Worm (Caenorhabditis elegans) whole organism, L4 larva: ENCODE results near the gene obr-1.

Source experiments
- D1046.2 ChIP-seq: fragments of 200-800 bp; sonication (Bioruptor generic); IDR thresholded peaks from 2 replicates; pipeline ENCODE4 v1.3.6; 2022; ENCODE audit warnings: missing genetic modification characterization, missing compliant biosample characterization
- F26F4.8 ChIP-seq: fragments of 200-800 bp; sonication (Bioruptor generic); conservative IDR thresholded peaks from 2 replicates; pipeline ENCODE4 v1.3.6; 2022; ENCODE audit warnings: missing genetic modification characterization, missing compliant biosample characterization
- R02D3.7 ChIP-seq: fragments of 150-350 bp; sonication (generic microtip); optimal IDR thresholded peaks from 3 replicates; lab custom pipeline; 2014; ENCODE audit warnings: missing biosample characterization, missing genetic modification characterization
- T20F7.1 ChIP-seq: fragments of 200-800 bp; sonication (Bioruptor generic); optimal IDR thresholded peaks from 2 replicates; lab custom pipeline; 2018; ENCODE audit warnings: mild to moderate bottlenecking, missing genetic modification characterization, missing compliant biosample characterization
- T26A8.4 ChIP-seq: fragments of 200-800 bp; sonication (Bioruptor generic); IDR thresholded peaks from 2 replicates; pipeline ENCODE4 v1.3.6; 2022; ENCODE audit warnings: missing genetic modification characterization, missing compliant biosample characterization
- Y75B8A.6 ChIP-seq: fragments of 200-800 bp; sonication (Bioruptor generic); IDR thresholded peaks from 2 replicates; pipeline ENCODE4 v1.3.6; 2022; ENCODE audit warnings: missing genetic modification reagents, missing genetic modification characterization, missing compliant biosample characterization
- ZK337.2 ChIP-seq: fragments of 200-800 bp; sonication (Bioruptor generic); IDR thresholded peaks from 2 replicates; pipeline ENCODE4 v1.3.6; 2022; ENCODE audit warnings: missing genetic modification reagents, missing genetic modification characterization, missing compliant biosample characterization
- ZK546.5 ChIP-seq, 2 experiments: sonication (generic microtip); optimal IDR thresholded peaks; 2 replicates each; lab custom pipeline; 2017; ENCODE audit warnings: missing biosample characterization in 2 of 2, missing genetic modification characterization in 2 of 2
- ama-1 ChIP-seq: fragments of 150-350 bp; optimal IDR thresholded peaks from 2 replicates; lab custom pipeline; 2014; ENCODE audit warnings: inconsistent platforms, mixed read lengths
- ceh-28 ChIP-seq: fragments of 150-350 bp; optimal IDR thresholded peaks from 2 replicates; lab custom pipeline; 2014; ENCODE audit warnings: missing biosample characterization, missing genetic modification reagents, missing genetic modification characterization
- ceh-62 ChIP-seq: sonication (generic microtip); optimal IDR thresholded peaks from 2 replicates; lab custom pipeline; 2017; ENCODE audit warnings: missing biosample characterization, missing genetic modification characterization
- ceh-82 ChIP-seq: sonication (generic microtip); optimal IDR thresholded peaks from 2 replicates; lab custom pipeline; 2017; ENCODE audit warnings: missing biosample characterization, missing genetic modification characterization
- cey-2 ChIP-seq: sonication (generic microtip); optimal IDR thresholded peaks from 3 replicates; lab custom pipeline; 2017; ENCODE audit warnings: missing genetic modification characterization, mild to moderate bottlenecking, missing compliant biosample characterization, antibody characterized with exemption, borderline replicate concordance; ENCODE audit not compliant: insufficient read depth
- ctbp-1 ChIP-seq: fragments of 200-800 bp; sonication (Bioruptor generic); IDR thresholded peaks from 2 replicates; pipeline ENCODE4 v1.3.6; 2022; ENCODE audit warnings: missing genetic modification reagents, missing genetic modification characterization, missing compliant biosample characterization
- daf-16 ChIP-seq, 3 experiments: sonication (generic microtip); optimal IDR thresholded peaks; 2 replicates each; lab custom pipeline; 2016 to 2017; ENCODE audit warnings: missing genetic modification characterization in 3 of 3, missing genetic modification reagents in 3 of 3, mild to moderate bottlenecking in 2 of 3, missing compliant biosample characterization in 2 of 3, missing biosample characterization in 1 of 3, moderate library complexity in 1 of 3
- duxl-1 ChIP-seq: sonication (generic microtip); optimal IDR thresholded peaks from 2 replicates; lab custom pipeline; 2016; ENCODE audit warnings: mild to moderate bottlenecking, missing genetic modification characterization, moderate library complexity, missing compliant biosample characterization; ENCODE audit not compliant: poor library complexity
- dve-1 ChIP-seq: sonication (generic microtip); optimal IDR thresholded peaks from 2 replicates; lab custom pipeline; 2017; ENCODE audit warnings: antibody characterized with exemption, mild to moderate bottlenecking, missing genetic modification characterization, missing compliant biosample characterization; ENCODE audit not compliant: insufficient read depth
- egl-27 ChIP-seq: sonication (generic microtip); optimal IDR thresholded peaks from 3 replicates; lab custom pipeline; 2017; ENCODE audit warnings: missing biosample characterization, missing genetic modification reagents, missing genetic modification characterization
- fkh-10 ChIP-seq: fragments of 150-350 bp; optimal IDR thresholded peaks from 2 replicates; lab custom pipeline; 2014; ENCODE audit warnings: missing biosample characterization, missing genetic modification reagents, missing genetic modification characterization
- fos-1 ChIP-seq: fragments of 150-350 bp; optimal IDR thresholded peaks from 2 replicates; lab custom pipeline; 2014; ENCODE audit warnings: missing biosample characterization, missing genetic modification characterization
- hif-1 ChIP-seq, 2 experiments: sonication (generic microtip); optimal IDR thresholded peaks; 2 replicates each; lab custom pipeline; 2016 to 2017; ENCODE audit warnings: missing compliant biosample characterization in 2 of 2, missing genetic modification characterization in 2 of 2, missing genetic modification reagents in 2 of 2, missing genotype in 2 of 2, mild to moderate bottlenecking in 1 of 2
- hlh-11 ChIP-seq: fragments of 200-800 bp; sonication (Bioruptor generic); optimal IDR thresholded peaks from 2 replicates; lab custom pipeline; 2018; ENCODE audit warnings: mild to moderate bottlenecking, missing genetic modification characterization, missing compliant biosample characterization
- hlh-30 ChIP-seq: sonication (generic microtip); optimal IDR thresholded peaks from 2 replicates; lab custom pipeline; 2017; ENCODE audit warnings: antibody characterized with exemption, mild to moderate bottlenecking, missing genetic modification characterization, missing compliant biosample characterization; ENCODE audit not compliant: insufficient read depth
- lin-1 ChIP-seq: fragments of 200-800 bp; sonication (Bioruptor generic); IDR thresholded peaks from 2 replicates; pipeline ENCODE4 v1.3.6; 2022; ENCODE audit warnings: missing genetic modification reagents, missing genetic modification characterization, missing compliant biosample characterization
- lin-15B ChIP-seq: fragments of 150-350 bp; sonication (generic microtip); optimal IDR thresholded peaks from 3 replicates; lab custom pipeline; 2014; ENCODE audit warnings: missing biosample characterization, missing genetic modification characterization
- lin-38 ChIP-seq: fragments of 200-800 bp; sonication (Bioruptor generic); IDR thresholded peaks from 2 replicates; pipeline ENCODE4 v1.3.6; 2022; ENCODE audit warnings: missing genetic modification reagents, missing genetic modification characterization, missing compliant biosample characterization
- lsy-2 ChIP-seq, 2 experiments: fragments of 150-350 bp in 1 of 2; sonication (generic microtip) in 1 of 2; optimal IDR thresholded peaks; 2 replicates each; lab custom pipeline; 2014 to 2017; ENCODE audit warnings: missing biosample characterization in 2 of 2, missing genetic modification characterization in 2 of 2
- madf-5 ChIP-seq, 2 experiments: fragments of 200-800 bp; sonication (Bioruptor generic); IDR thresholded peaks; 2 replicates each; pipeline ENCODE4 v1.3.6; 2022; ENCODE audit warnings: missing compliant biosample characterization in 2 of 2, missing genetic modification characterization in 2 of 2
- mdl-1 ChIP-seq, 2 experiments: fragments of 150-350 bp in 1 of 2; sonication (generic microtip) in 1 of 2; optimal IDR thresholded peaks; 2 replicates each; lab custom pipeline; 2014 to 2017; ENCODE audit warnings: missing biosample characterization in 2 of 2, missing genetic modification characterization in 2 of 2
- mxl-3 ChIP-seq: fragments of 200-800 bp; sonication (Bioruptor generic); optimal IDR thresholded peaks from 2 replicates; lab custom pipeline; 2018; ENCODE audit warnings: mild to moderate bottlenecking, missing genetic modification characterization, missing compliant biosample characterization
- nhr-102 ChIP-seq: sonication (generic microtip); optimal IDR thresholded peaks from 2 replicates; lab custom pipeline; 2016; ENCODE audit warnings: mild to moderate bottlenecking, missing genetic modification characterization, moderate library complexity, missing compliant biosample characterization
- nhr-11 ChIP-seq: fragments of 150-350 bp; optimal IDR thresholded peaks from 2 replicates; lab custom pipeline; 2014; ENCODE audit warnings: missing biosample characterization, missing genetic modification characterization
- nhr-111 ChIP-seq: fragments of 200-800 bp; sonication (Bioruptor generic); optimal IDR thresholded peaks from 2 replicates; lab custom pipeline; 2018; ENCODE audit warnings: mild to moderate bottlenecking, missing genetic modification characterization, missing compliant biosample characterization
- nhr-237 ChIP-seq: sonication (generic microtip); optimal IDR thresholded peaks from 2 replicates; lab custom pipeline; 2017; ENCODE audit warnings: missing biosample characterization, missing genetic modification characterization
- nhr-28 ChIP-seq: fragments of 150-350 bp; optimal IDR thresholded peaks from 2 replicates; lab custom pipeline; 2014; ENCODE audit warnings: missing biosample characterization, missing genetic modification characterization
- nhr-41 ChIP-seq: fragments of 200-800 bp; sonication (Bioruptor generic); IDR thresholded peaks from 2 replicates; pipeline ENCODE4 v1.3.6; 2022; ENCODE audit warnings: missing genetic modification reagents, missing genetic modification characterization, missing compliant biosample characterization
- nhr-48 ChIP-seq: sonication (generic microtip); optimal IDR thresholded peaks from 2 replicates; lab custom pipeline; 2016; ENCODE audit warnings: mild to moderate bottlenecking, missing genetic modification characterization, missing compliant biosample characterization
- nhr-76 ChIP-seq: fragments of 150-350 bp; optimal IDR thresholded peaks from 2 replicates; lab custom pipeline; 2014; ENCODE audit warnings: missing biosample characterization, missing genetic modification characterization
- nhr-77 ChIP-seq: fragments of 150-350 bp; optimal IDR thresholded peaks from 2 replicates; lab custom pipeline; 2014; ENCODE audit warnings: missing biosample characterization, missing genetic modification characterization
- sdz-12 ChIP-seq: fragments of 200-800 bp; sonication (Bioruptor generic); optimal IDR thresholded peaks from 2 replicates; lab custom pipeline; 2018; ENCODE audit warnings: mild to moderate bottlenecking, missing genetic modification characterization, missing compliant biosample characterization
- snpc-1.2 ChIP-seq: fragments of 200-800 bp; sonication (Bioruptor generic); IDR thresholded peaks from 2 replicates; pipeline ENCODE4 v1.3.6; 2022; ENCODE audit warnings: missing genetic modification reagents, missing genetic modification characterization, missing compliant biosample characterization
- spr-3 ChIP-seq: fragments of 200-800 bp; sonication (Bioruptor generic); optimal IDR thresholded peaks from 2 replicates; lab custom pipeline; 2018; ENCODE audit warnings: mild to moderate bottlenecking, missing genetic modification characterization, missing compliant biosample characterization
- tag-97 ChIP-seq: fragments of 200-800 bp; sonication (Bioruptor generic); IDR thresholded peaks from 2 replicates; pipeline ENCODE4 v1.3.6; 2022; ENCODE audit warnings: missing genetic modification characterization, missing compliant biosample characterization
- unc-130 ChIP-seq: sonication (generic microtip); optimal IDR thresholded peaks from 2 replicates; lab custom pipeline; 2016; ENCODE audit warnings: missing genetic modification reagents, missing genetic modification characterization, missing compliant biosample characterization
- unc-39 ChIP-seq: sonication (generic microtip); optimal IDR thresholded peaks from 2 replicates; lab custom pipeline; 2017; ENCODE audit warnings: missing biosample characterization, missing genetic modification characterization
- zfp-2 ChIP-seq: sonication (generic microtip); optimal IDR thresholded peaks from 2 replicates; lab custom pipeline; 2016; ENCODE audit warnings: mild to moderate bottlenecking, missing genetic modification characterization, missing compliant biosample characterization
- ztf-11 ChIP-seq: fragments of 150-350 bp; optimal IDR thresholded peaks from 2 replicates; lab custom pipeline; 2014; ENCODE audit warnings: missing biosample characterization, missing genetic modification characterization

obr-1 gene

DNA sequence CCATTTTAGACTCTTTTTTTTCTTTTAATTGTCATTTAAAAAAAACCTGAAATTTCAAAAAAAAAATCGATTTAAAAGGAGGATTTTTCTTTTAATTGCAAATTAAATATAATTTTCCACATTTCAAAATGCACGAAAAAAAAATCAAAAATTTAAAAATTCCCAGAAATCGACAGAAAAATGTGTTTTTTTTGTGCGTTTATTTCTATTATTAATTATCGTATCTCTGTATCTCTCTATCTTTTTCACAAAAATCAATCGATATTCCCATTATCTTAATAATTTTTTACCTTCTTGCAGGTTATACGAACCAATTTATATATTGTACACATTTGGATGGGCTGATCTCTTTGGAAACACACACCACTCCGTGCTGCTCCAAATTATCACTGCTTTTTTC is 25.9 kb downstream of the obr-1 start, which contains the start of gene rsks-1:
TSS of gene rsks-1 (plus strand) at position 301 of the 400 bp plus-strand sequence.
- TF ChIP-seq daf-16 (GFP tag; optimal IDR thresholded peaks at IDR 0.05; lab: Kevin White, UChicago) (no peak), daf-16 (tag; optimal IDR thresholded peaks at IDR 0.05; lab: Kevin White, UChicago) (no peak), ZK337.2 (no peak)
- TF ChIP-seq, all 104 proteins: peak for 0

DNA sequence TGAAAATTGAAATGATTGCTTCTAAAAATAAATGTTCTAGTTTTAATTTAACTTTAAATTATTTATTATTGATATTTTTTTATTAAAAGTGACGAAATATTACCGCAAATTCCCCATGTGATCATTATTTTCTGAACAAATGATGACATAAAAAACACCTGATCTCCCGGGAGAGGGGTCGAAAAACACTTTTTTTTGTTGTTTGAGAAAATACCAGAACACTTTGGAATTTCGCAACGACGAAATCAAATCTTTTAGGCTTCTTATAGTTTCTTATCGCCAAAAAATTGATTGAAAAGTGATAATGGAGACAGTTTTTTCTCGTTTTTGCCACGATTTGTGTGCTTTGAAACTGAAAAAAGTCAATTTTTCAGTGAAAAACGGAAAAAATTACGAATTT is 26.4 kb downstream of the obr-1 start:
- no peak for TF ChIP-seq daf-16 (GFP tag; optimal IDR thresholded peaks at IDR 0.05; lab: Kevin White, UChicago)
- TF ChIP-seq daf-16 (tag; optimal IDR thresholded peaks at IDR 0.05; lab: Kevin White, UChicago), result peak; percentile 40
- TF ChIP-seq nhr-76 (tag; lab: Kevin White, UChicago), result no peak
- no peak for TF ChIP-seq lin-15B (tag; lab: Kevin White, UChicago)
- TF ChIP-seq nhr-28 (tag; lab: Kevin White, UChicago), result peak; percentile 50
- no peak for TF ChIP-seq hif-1 (tag; optimal IDR thresholded peaks at IDR 0.05; lab: Kevin White, UChicago)
- TF ChIP-seq Y75B8A.6, result no peak
- TF ChIP-seq hlh-30 (tag; lab: Kevin White, UChicago), result peak; percentile 61
- peak; percentile 62 for TF ChIP-seq nhr-77 (tag; lab: Kevin White, UChicago)
- peak; percentile 4 for TF ChIP-seq dve-1 (tag; lab: Kevin White, UChicago)
- no peak for TF ChIP-seq lsy-2 (tag; optimal IDR thresholded peaks at IDR 0.05; lab: Kevin White, UChicago)
- TF ChIP-seq hlh-11 (tag; lab: Kevin White, UChicago), result peak; percentile 34
- TF ChIP-seq nhr-111 (GFP tag; lab: Kevin White, UChicago), result no peak
- TF ChIP-seq, all 104 proteins: peak for 6

DNA sequence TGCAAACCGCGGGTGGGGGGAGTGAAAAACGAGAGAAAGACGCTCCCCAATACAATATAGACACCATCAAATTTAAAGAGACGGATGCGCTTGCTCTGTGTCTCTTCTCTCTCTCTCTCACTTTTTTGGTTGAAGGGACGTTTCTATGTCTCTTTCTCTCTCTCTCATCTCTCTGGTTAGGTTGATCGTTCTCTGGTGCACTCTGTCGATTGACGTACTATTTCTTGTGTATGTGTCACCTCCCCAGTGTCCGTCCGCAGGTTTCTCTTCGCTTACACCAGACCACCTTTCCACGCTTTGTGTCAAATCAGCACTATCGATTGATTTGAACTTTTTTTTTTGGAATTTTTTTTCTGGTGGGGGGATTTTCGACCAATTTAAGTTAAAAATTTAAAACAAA is 27.3 kb downstream of the obr-1 start:
- TF ChIP-seq duxl-1 (tag; lab: Kevin White, UChicago), result no peak
- no peak for TF ChIP-seq nhr-41 (GFP tag; lab: Robert Waterston, UW)
- no peak for TF ChIP-seq F26F4.8
- no peak for TF ChIP-seq unc-39 (tag; lab: Kevin White, UChicago)
- no peak for TF ChIP-seq lin-1 (GFP tag; lab: Robert Waterston, UW)
- TF ChIP-seq ZK546.5 (tag; optimal IDR thresholded peaks at IDR 0.05; lab: Kevin White, UChicago), result no peak
- TF ChIP-seq nhr-102 (tag; lab: Kevin White, UChicago), result no peak
- no peak for TF ChIP-seq tag-97
- no peak for TF ChIP-seq sdz-12 (GFP tag; lab: Kevin White, UChicago)
- TF ChIP-seq ctbp-1 (GFP tag; lab: Robert Waterston, UW), result no peak
- TF ChIP-seq ama-1, result no peak
- peak; percentile 50 for TF ChIP-seq nhr-48
- peak; percentile 69 for TF ChIP-seq ceh-28
- no peak for TF ChIP-seq snpc-1.2 (GFP tag; lab: Robert Waterston, UW)
- TF ChIP-seq ztf-11 (tag; lab: Kevin White, UChicago), result no peak
- TF ChIP-seq zfp-2 (tag; lab: Kevin White, UChicago), result no peak
- TF ChIP-seq T26A8.4, result peak; percentile 31; the same call in 1 of the 2 replicates
- no peak for TF ChIP-seq egl-27 (tag; lab: Kevin White, UChicago)
- no peak for TF ChIP-seq fos-1
- TF ChIP-seq ceh-62 (tag; lab: Kevin White, UChicago), result no peak
- no peak for TF ChIP-seq R02D3.7 (tag; lab: Kevin White, UChicago)
- no peak for TF ChIP-seq cey-2 (tag; lab: Kevin White, UChicago)
- peak; percentile 57 for TF ChIP-seq mxl-3
- TF ChIP-seq mdl-1 (tag; optimal IDR thresholded peaks at IDR 0.05; lab: Kevin White, UChicago), result peak in 1 of 2 experiments; percentile 80
- TF ChIP-seq lin-38, result peak; percentile 50
- TF ChIP-seq spr-3 (GFP tag; lab: Kevin White, UChicago), result no peak
- no peak for TF ChIP-seq D1046.2 (GFP tag; lab: Robert Waterston, UW)
- no peak for TF ChIP-seq nhr-237
- TF ChIP-seq T20F7.1 (GFP tag; lab: Kevin White, UChicago), result no peak
- peak; percentile 30 to 74 for TF ChIP-seq lsy-2 (tag; optimal IDR thresholded peaks at IDR 0.05; lab: Kevin White, UChicago)
- TF ChIP-seq nhr-11, result peak; percentile 14
- no peak for TF ChIP-seq unc-130
- TF ChIP-seq hif-1 (tag; optimal IDR thresholded peaks at IDR 0.05; lab: Kevin White, UChicago), result peak in 1 of 2 experiments; percentile 49
- TF ChIP-seq madf-5 (GFP tag; IDR thresholded peaks at IDR 0.05; lab: Robert Waterston, UW), result no peak
- no peak for TF ChIP-seq ceh-82
- no peak for TF ChIP-seq fkh-10
